Worm (Caenorhabditis elegans): Measurements from ENCODE around the gene hst-6.

DNA sequence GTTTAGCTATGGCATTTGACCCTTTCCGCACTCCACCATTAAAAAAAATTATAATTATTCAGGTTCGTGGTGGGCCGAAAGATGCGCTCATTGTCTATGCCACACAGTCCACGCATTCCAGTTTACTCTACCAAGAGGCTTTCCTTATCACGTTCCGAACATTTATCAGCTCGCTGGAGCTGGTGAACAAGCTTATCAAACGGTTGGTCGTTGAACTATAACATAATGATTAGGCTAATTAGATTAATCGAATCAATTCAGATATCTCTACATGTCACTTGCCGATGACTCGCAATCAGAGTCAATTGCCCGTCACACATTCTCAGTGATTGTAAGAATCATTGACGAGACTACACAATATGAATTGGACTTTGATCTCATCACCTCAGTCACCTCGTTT, 6.0 kb upstream of the hst-6 start:
- TF ChIP-seq cebp-1 (GFP tag; IDR thresholded peaks at IDR 0.05) (no peak), cebp-1 (tag; optimal IDR thresholded peaks at IDR 0.05) (no peak), ceh-27 (GFP tag; optimal IDR thresholded peaks at IDR 0.05) (no peak), snpc-4 (GFP tag; optimal IDR thresholded peaks at IDR 0.05) (no peak), snpc-4 (tag; optimal IDR thresholded peaks at IDR 0.05) (no peak), unc-62 (GFP tag; optimal IDR thresholded peaks at IDR 0.05) (no peak), Y95B8A.8 (GFP tag; IDR thresholded peaks at IDR 0.05) (no peak), snpc-1.3 (tag; optimal IDR thresholded peaks at IDR 0.05; ENCODE audit: insufficient read depth) (no peak), pbrm-1 (GFP tag; IDR thresholded peaks at IDR 0.05) (no peak), zfh-2 (GFP tag; conservative IDR thresholded peaks at IDR 0.05) (no peak), attf-3 (GFP tag; conservative IDR thresholded peaks at IDR 0.05) (no peak), let-526 (GFP tag; IDR thresholded peaks at IDR 0.05) (no peak)

All from whole organism, young adult.